Fruit fly (Drosophila melanogaster) whole organism, prepupa: ENCODE measurements around the gene CG15386.

Experiments
- Blimp-1 ChIP-seq: fragments of 200-800 bp; sonication (Bioruptor generic); optimal IDR thresholded peaks from 3 replicates; lab custom pipeline; 2017; ENCODE audit warnings: missing biosample characterization, missing genetic modification characterization, mild to moderate bottlenecking, moderate library complexity, missing genetic modification reagents
- CG10631 ChIP-seq: fragments of 200-800 bp; sonication (Bioruptor generic); optimal IDR thresholded peaks from 2 replicates; lab custom pipeline; 2016; ENCODE audit warnings: missing biosample characterization, missing genetic modification characterization
- CG11902 ChIP-seq: fragments of 200-800 bp; sonication (Bioruptor generic); optimal IDR thresholded peaks from 3 replicates; lab custom pipeline; 2016; ENCODE audit warnings: missing biosample characterization, missing genetic modification characterization
- CG1621 ChIP-seq: fragments of 200-800 bp; sonication (Bioruptor generic); optimal IDR thresholded peaks from 3 replicates; lab custom pipeline; 2018; ENCODE audit warnings: missing biosample characterization, mild to moderate bottlenecking, missing genetic modification characterization
- CG16779 ChIP-seq: fragments of 200-800 bp; sonication (Bioruptor generic); optimal IDR thresholded peaks from 3 replicates; lab custom pipeline; 2017; ENCODE audit warnings: missing biosample characterization, mild to moderate bottlenecking, missing genetic modification characterization
- CG3032 ChIP-seq: fragments of 200-800 bp; optimal IDR thresholded peaks from 2 replicates; lab custom pipeline; 2019; ENCODE audit warnings: missing biosample characterization, mild to moderate bottlenecking, missing genetic modification characterization, moderate library complexity
- CG32006 ChIP-seq: fragments of 200-800 bp; sonication (Bioruptor generic); optimal IDR thresholded peaks from 3 replicates; lab custom pipeline; 2017; ENCODE audit warnings: missing biosample characterization, mild to moderate bottlenecking, missing genetic modification characterization
- CG3919 ChIP-seq: fragments of 200-800 bp; sonication (Bioruptor generic); optimal IDR thresholded peaks from 3 replicates; lab custom pipeline; 2016; ENCODE audit warnings: missing biosample characterization, missing genetic modification characterization
- CG4318 ChIP-seq: fragments of 200-800 bp; sonication (Bioruptor generic); optimal IDR thresholded peaks from 3 replicates; lab custom pipeline; 2017; ENCODE audit warnings: missing biosample characterization, mild to moderate bottlenecking, missing genetic modification characterization
- CG6163 ChIP-seq: fragments of 200-800 bp; sonication (Bioruptor generic); IDR thresholded peaks from 3 replicates; pipeline ENCODE4 v1.3.6; 2022; ENCODE audit warnings: missing biosample characterization, missing genetic modification characterization
- CG6276 ChIP-seq: fragments of 200-800 bp; sonication (Bioruptor generic); optimal IDR thresholded peaks from 2 replicates; lab custom pipeline; 2017; ENCODE audit warnings: missing biosample characterization, mild to moderate bottlenecking, missing genetic modification characterization
- CG6792 ChIP-seq: fragments of 200-800 bp; sonication (Bioruptor generic); optimal IDR thresholded peaks from 3 replicates; lab custom pipeline; 2016; ENCODE audit warnings: missing biosample characterization, missing genetic modification characterization
- CG6808 ChIP-seq: fragments of 200-800 bp; sonication (Bioruptor generic); optimal IDR thresholded peaks from 3 replicates; lab custom pipeline; 2017; ENCODE audit warnings: missing biosample characterization, missing genetic modification characterization, mild to moderate bottlenecking, moderate library complexity, missing genetic modification reagents
- CG7368 ChIP-seq: fragments of 200-800 bp; sonication (Bioruptor generic); optimal IDR thresholded peaks from 3 replicates; lab custom pipeline; 2016; ENCODE audit warnings: missing biosample characterization, missing genetic modification characterization
- CG8119 ChIP-seq: fragments of 200-800 bp; sonication (Bioruptor generic); IDR thresholded peaks from 3 replicates; pipeline ENCODE4 v1.3.6; 2022; ENCODE audit warnings: missing biosample characterization, missing genetic modification characterization
- CG8319 ChIP-seq: fragments of 200-800 bp; sonication (Bioruptor generic); optimal IDR thresholded peaks from 3 replicates; lab custom pipeline; 2016; ENCODE audit warnings: missing biosample characterization, missing genetic modification characterization
- CG8632 ChIP-seq: fragments of 200-800 bp; sonication (Bioruptor generic); optimal IDR thresholded peaks from 3 replicates; lab custom pipeline; 2016; ENCODE audit warnings: missing biosample characterization, missing genetic modification characterization
- CG9139 ChIP-seq: fragments of 200-800 bp; sonication (Bioruptor generic); optimal IDR thresholded peaks from 3 replicates; lab custom pipeline; 2017; ENCODE audit warnings: missing biosample characterization, mild to moderate bottlenecking, missing genetic modification characterization
- Eip75B ChIP-seq: fragments of 200-800 bp; sonication (Bioruptor generic); optimal IDR thresholded peaks from 3 replicates; lab custom pipeline; 2016; ENCODE audit warnings: missing biosample characterization, missing genetic modification characterization
- Eip78C ChIP-seq: fragments of 200-800 bp; sonication (Bioruptor generic); peaks from one replicate; lab custom pipeline; 2016; ENCODE audit warnings: missing biosample characterization, missing genetic modification characterization
- Ets96B ChIP-seq: fragments of 200-800 bp; optimal IDR thresholded peaks from 2 replicates; lab custom pipeline; 2019; ENCODE audit warnings: missing biosample characterization, mild to moderate bottlenecking, missing genetic modification characterization, moderate library complexity
- Gug ChIP-seq: fragments of 200-800 bp; sonication (Bioruptor generic); IDR thresholded peaks from 2 replicates; pipeline ENCODE4 v1.3.6; 2022; ENCODE audit warnings: missing biosample characterization, missing genetic modification characterization
- Hr38 ChIP-seq: sonication (Bioruptor generic); optimal IDR thresholded peaks from 2 replicates; lab custom pipeline; 2016; ENCODE audit warnings: missing biosample characterization, missing genetic modification characterization
- Hr39 ChIP-seq: fragments of 200-800 bp; sonication (Bioruptor generic); optimal IDR thresholded peaks from 2 replicates; lab custom pipeline; 2016; ENCODE audit warnings: missing biosample characterization, missing genetic modification characterization
- Hr4 ChIP-seq: fragments of 200-800 bp; sonication (Bioruptor generic); optimal IDR thresholded peaks from 3 replicates; lab custom pipeline; 2016; ENCODE audit warnings: missing biosample characterization, missing genetic modification characterization
- Lpt ChIP-seq: fragments of 200-800 bp; sonication (Bioruptor generic); optimal IDR thresholded peaks from 3 replicates; lab custom pipeline; 2016; ENCODE audit warnings: missing biosample characterization, missing genetic modification characterization
- Met ChIP-seq: fragments of 200-800 bp; sonication (Bioruptor generic); optimal IDR thresholded peaks from 3 replicates; lab custom pipeline; 2016; ENCODE audit warnings: missing biosample characterization, missing genetic modification characterization
- OdsH ChIP-seq: fragments of 200-800 bp; sonication (Bioruptor generic); optimal IDR thresholded peaks from 3 replicates; lab custom pipeline; 2016; ENCODE audit warnings: missing biosample characterization, missing genetic modification characterization
- Sox102F ChIP-seq: fragments of 200-800 bp; sonication (Bioruptor generic); optimal IDR thresholded peaks from 2 replicates; lab custom pipeline; 2016; ENCODE audit warnings: missing biosample characterization, mild to moderate bottlenecking, missing genetic modification characterization
- Sox14 ChIP-seq: fragments of 200-800 bp; sonication (Bioruptor generic); optimal IDR thresholded peaks from 3 replicates; lab custom pipeline; 2016; ENCODE audit warnings: missing biosample characterization, missing genetic modification characterization
- Sox15 ChIP-seq: fragments of 200-800 bp; sonication (Bioruptor generic); optimal IDR thresholded peaks from 3 replicates; lab custom pipeline; 2016; ENCODE audit warnings: missing biosample characterization, missing genetic modification characterization
- achi ChIP-seq: fragments of 200-800 bp; sonication (Bioruptor generic); optimal IDR thresholded peaks from 3 replicates; lab custom pipeline; 2016; ENCODE audit warnings: missing biosample characterization, missing genetic modification characterization
- dac ChIP-seq: fragments of 200-800 bp; sonication (Bioruptor generic); optimal IDR thresholded peaks from 2 replicates; lab custom pipeline; 2017; ENCODE audit warnings: missing biosample characterization, mild to moderate bottlenecking, missing genetic modification characterization
- dsx ChIP-seq: fragments of 200-800 bp; optimal IDR thresholded peaks from 3 replicates; lab custom pipeline; 2019; ENCODE audit warnings: missing biosample characterization, mild to moderate bottlenecking, missing genetic modification characterization, moderate library complexity; ENCODE audit not compliant: poor library complexity, severe bottlenecking
- eg ChIP-seq: fragments of 200-800 bp; sonication (Bioruptor generic); IDR thresholded peaks from 3 replicates; pipeline ENCODE4 v1.3.6; 2022; ENCODE audit warnings: missing biosample characterization, missing genetic modification characterization
- esn ChIP-seq: fragments of 200-800 bp; sonication (Bioruptor generic); optimal IDR thresholded peaks from 2 replicates; lab custom pipeline; 2016; ENCODE audit warnings: missing biosample characterization, mild to moderate bottlenecking, missing genetic modification characterization, moderate library complexity
- fd59A ChIP-seq: fragments of 200-800 bp; sonication (Bioruptor generic); optimal IDR thresholded peaks from 2 replicates; lab custom pipeline; 2017; ENCODE audit warnings: missing biosample characterization, mild to moderate bottlenecking, missing genetic modification characterization, missing genetic modification reagents
- fd85E ChIP-seq: fragments of 200-800 bp; sonication (Bioruptor generic); optimal IDR thresholded peaks from 3 replicates; lab custom pipeline; 2016; ENCODE audit warnings: missing biosample characterization, missing genetic modification characterization
- lz ChIP-seq: fragments of 200-800 bp; sonication (Bioruptor generic); optimal IDR thresholded peaks from 3 replicates; lab custom pipeline; 2016; ENCODE audit warnings: missing biosample characterization, missing genetic modification characterization
- pdm3 ChIP-seq: fragments of 200-800 bp; sonication (Bioruptor generic); optimal IDR thresholded peaks from 3 replicates; lab custom pipeline; 2016; ENCODE audit warnings: missing biosample characterization, missing genetic modification characterization
- ss ChIP-seq, 2 experiments: fragments of 200-800 bp; sonication (Bioruptor generic); optimal IDR thresholded peaks; 2 replicates in 1 of 2; 3 replicates in 1 of 2; lab custom pipeline; 2017 to 2018; ENCODE audit warnings: mild to moderate bottlenecking in 2 of 2, missing biosample characterization in 2 of 2, missing genetic modification characterization in 2 of 2, moderate library complexity in 1 of 2
- svp ChIP-seq: fragments of 200-800 bp; sonication (Bioruptor generic); peaks from one replicate; lab custom pipeline; 2016; ENCODE audit warnings: missing biosample characterization, missing genetic modification characterization
- topi ChIP-seq: fragments of 200-800 bp; sonication (Bioruptor generic); optimal IDR thresholded peaks from 3 replicates; lab custom pipeline; 2016; ENCODE audit warnings: missing biosample characterization, missing genetic modification characterization

CG15386 gene

dm6 chr2L:2226259-2227121 is 9.4 kb upstream of the CG15386 start, which contains the start of the genes CG15387 and sau (continued):
- TF ChIP-seq Sox15 (GFP tag; lab: Kevin White, UChicago) (peak; percentile 71), fd85E (peak; percentile 59), CG7368 (GFP tag; lab: Kevin White, UChicago) (peak; percentile 75), CG8632 (GFP tag; lab: Kevin White, UChicago) (peak; percentile 74), Hr39 (GFP tag; lab: Kevin White, UChicago) (peak; percentile 93), Hr4 (GFP tag; lab: Kevin White, UChicago) (peak; percentile 90), CG1621 (tag; lab: Kevin White, UChicago) (peak; percentile 52), CG9139 (GFP tag; lab: Kevin White, UChicago) (peak; percentile 43), CG4318 (peak; percentile 21), CG32006 (GFP tag; lab: Kevin White, UChicago) (peak; percentile 69), CG8119 (peak; percentile 33; the same call in 1 of the 3 replicates), Blimp-1 (GFP tag; lab: Kevin White, UChicago) (peak; percentile 64), CG6792 (GFP tag; lab: Kevin White, UChicago) (peak; percentile 74), CG3032 (tag; lab: Kevin White, UChicago) (peak; percentile 84), eg (GFP tag; lab: Robert Waterston, UW) (peak; percentile 77), Gug (GFP tag; lab: Robert Waterston, UW) (peak; percentile 68), svp (GFP tag; lab: Kevin White, UChicago) (peak; percentile 94), achi (peak; percentile 82)

- TF ChIP-seq CG3032 (tag; lab: Kevin White, UChicago), result no peak
- no peak for TF ChIP-seq CG16779 (tag; lab: Kevin White, UChicago)
- TF ChIP-seq CG8119, result peak; percentile 48; the same call in 1 of the 3 replicates
- peak; percentile 33 for TF ChIP-seq CG6276 (GFP tag; lab: Kevin White, UChicago)
- TF ChIP-seq CG10631 (GFP tag; lab: Kevin White, UChicago), result no peak
- peak; percentile 4 for TF ChIP-seq CG3919 (GFP tag; lab: Kevin White, UChicago)
- TF ChIP-seq CG6163 (GFP tag; lab: Robert Waterston, UW), result peak; percentile 41; the same call in 1 of the 3 replicates
- TF ChIP-seq pdm3 (GFP tag; lab: Kevin White, UChicago), result peak; percentile 10
- no peak for TF ChIP-seq CG8632 (GFP tag; lab: Kevin White, UChicago)
- no peak for TF ChIP-seq CG4318
- no peak for TF ChIP-seq Eip75B (GFP tag; lab: Kevin White, UChicago)
- no peak for TF ChIP-seq CG6808 (GFP tag; lab: Kevin White, UChicago)
- peak in 1 of 2 experiments; percentile 6 for TF ChIP-seq ss (GFP tag; optimal IDR thresholded peaks at IDR 0.05; lab: Kevin White, UChicago)
- peak; percentile 78 for TF ChIP-seq Eip78C
- peak; percentile 30 for TF ChIP-seq OdsH (GFP tag; lab: Kevin White, UChicago)
- TF ChIP-seq eg (GFP tag; lab: Robert Waterston, UW), result 0 out of 3 replicates have a peak, but pooled peaks have one; percentile 38
- TF ChIP-seq dsx, result peak; percentile 8
- peak; percentile 46 for TF ChIP-seq CG32006 (GFP tag; lab: Kevin White, UChicago)
- TF ChIP-seq svp (GFP tag; lab: Kevin White, UChicago), result peak; percentile 78
These were observed 5.3 kb upstream of the CG15386 start for dm6 chr2L:2222377-2222776.

- peak; percentile 95 for TF ChIP-seq CG11902 (GFP tag; lab: Kevin White, UChicago)
- peak; percentile 99 for TF ChIP-seq pdm3 (GFP tag; lab: Kevin White, UChicago)
- peak; percentile 98 for TF ChIP-seq dsx
- peak; percentile 96 for TF ChIP-seq dac (GFP tag; lab: Kevin White, UChicago)
- peak; percentile 99 for TF ChIP-seq fd59A
- peak; percentile 98 for TF ChIP-seq svp (GFP tag; lab: Kevin White, UChicago)
- peak; percentile 99 for TF ChIP-seq Sox14 (GFP tag; lab: Kevin White, UChicago)
- peak; percentile 99 for TF ChIP-seq esn
- peak; percentile 98 for TF ChIP-seq CG16779 (tag; lab: Kevin White, UChicago)
- TF ChIP-seq CG7368 (GFP tag; lab: Kevin White, UChicago), result peak; percentile 98
- peak; percentile 98 for TF ChIP-seq Lpt (GFP tag; lab: Kevin White, UChicago)
- TF ChIP-seq CG8319 (GFP tag; lab: Kevin White, UChicago), result peak; percentile 98
- TF ChIP-seq Gug (GFP tag; lab: Robert Waterston, UW), result peak; percentile 99
- peak; percentile 96 for TF ChIP-seq CG4318
- peak; percentile 100 for TF ChIP-seq Eip78C
- TF ChIP-seq fd85E, result peak; percentile 94
- peak; percentile 85 for TF ChIP-seq Hr38 (GFP tag; lab: Kevin White, UChicago)
- TF ChIP-seq CG3919 (GFP tag; lab: Kevin White, UChicago), result peak; percentile 99
- TF ChIP-seq lz (GFP tag; lab: Kevin White, UChicago), result peak; percentile 98
- TF ChIP-seq Blimp-1 (GFP tag; lab: Kevin White, UChicago), result peak; percentile 87
- TF ChIP-seq Ets96B, result peak; percentile 98
- peak; percentile 99 for TF ChIP-seq Met (GFP tag; lab: Kevin White, UChicago)
- TF ChIP-seq topi (GFP tag; lab: Kevin White, UChicago), result peak; percentile 98
- peak; percentile 99 for TF ChIP-seq CG32006 (GFP tag; lab: Kevin White, UChicago)
- peak; percentile 99 for TF ChIP-seq Sox102F (GFP tag; lab: Kevin White, UChicago)
These were observed 4.7 kb upstream of the CG15386 start for dm6 chr2L:2221649-2222150.
